Worm (Caenorhabditis elegans) whole organism, L4 larva: Measurements from ENCODE around the gene srbc-39.

Source experiments
- R02D3.7 ChIP-seq: fragments of 150-350 bp; sonication (generic microtip); optimal IDR thresholded peaks from 3 replicates; lab custom pipeline; 2014; ENCODE audit warnings: missing biosample characterization, missing genetic modification characterization
- T26A8.4 ChIP-seq: fragments of 200-800 bp; sonication (Bioruptor generic); IDR thresholded peaks from 2 replicates; pipeline ENCODE4 v1.3.6; 2022; ENCODE audit warnings: missing genetic modification characterization, missing compliant biosample characterization
- Y5F2A.4 ChIP-seq: fragments of 200-800 bp; sonication (Bioruptor generic); optimal IDR thresholded peaks from 2 replicates; lab custom pipeline; 2018; ENCODE audit warnings: mild to moderate bottlenecking, missing genetic modification characterization, missing compliant biosample characterization
- Y75B8A.6 ChIP-seq: fragments of 200-800 bp; sonication (Bioruptor generic); IDR thresholded peaks from 2 replicates; pipeline ENCODE4 v1.3.6; 2022; ENCODE audit warnings: missing genetic modification reagents, missing genetic modification characterization, missing compliant biosample characterization
- ZK546.5 ChIP-seq, 2 experiments: sonication (generic microtip); optimal IDR thresholded peaks; 2 replicates each; lab custom pipeline; 2017; ENCODE audit warnings: missing biosample characterization in 2 of 2, missing genetic modification characterization in 2 of 2
- aha-1 ChIP-seq: fragments of 150-350 bp; peaks from one replicate; lab custom pipeline; 2014; ENCODE audit warnings: missing biosample characterization, missing genetic modification characterization
- aly-2 ChIP-seq: sonication (generic microtip); optimal IDR thresholded peaks from 2 replicates; lab custom pipeline; 2018; ENCODE audit warnings: missing biosample characterization, missing genetic modification characterization
- cey-2 ChIP-seq: sonication (generic microtip); optimal IDR thresholded peaks from 3 replicates; lab custom pipeline; 2017; ENCODE audit warnings: missing genetic modification characterization, mild to moderate bottlenecking, missing compliant biosample characterization, antibody characterized with exemption, borderline replicate concordance; ENCODE audit not compliant: insufficient read depth
- daf-8 ChIP-seq: fragments of 200-800 bp; sonication (Bioruptor generic); IDR thresholded peaks from 2 replicates; pipeline ENCODE4 v1.3.6; 2022; ENCODE audit warnings: missing genetic modification characterization, missing compliant biosample characterization
- dmd-6 ChIP-seq: fragments of 200-800 bp; sonication (Bioruptor generic); IDR thresholded peaks from 2 replicates; pipeline ENCODE4 v1.3.6; 2022; ENCODE audit warnings: missing genetic modification reagents, missing genetic modification characterization, missing compliant biosample characterization
- dmd-8 ChIP-seq: fragments of 200-800 bp; sonication (Bioruptor generic); IDR thresholded peaks from 2 replicates; pipeline ENCODE4 v1.3.6; 2022; ENCODE audit warnings: missing genetic modification characterization, missing compliant biosample characterization
- dpl-1 ChIP-seq: fragments of 150-350 bp; optimal IDR thresholded peaks from 2 replicates; lab custom pipeline; 2014; ENCODE audit warnings: missing biosample characterization, missing genetic modification reagents, missing genetic modification characterization
- fkh-10 ChIP-seq: fragments of 150-350 bp; optimal IDR thresholded peaks from 2 replicates; lab custom pipeline; 2014; ENCODE audit warnings: missing biosample characterization, missing genetic modification reagents, missing genetic modification characterization
- gei-8 ChIP-seq: fragments of 200-800 bp; sonication (Bioruptor generic); optimal IDR thresholded peaks from 2 replicates; lab custom pipeline; 2018; ENCODE audit warnings: mild to moderate bottlenecking, missing genetic modification characterization, missing compliant biosample characterization
- hif-1 ChIP-seq, 2 experiments: sonication (generic microtip); optimal IDR thresholded peaks; 2 replicates each; lab custom pipeline; 2016 to 2017; ENCODE audit warnings: missing compliant biosample characterization in 2 of 2, missing genetic modification characterization in 2 of 2, missing genetic modification reagents in 2 of 2, missing genotype in 2 of 2, mild to moderate bottlenecking in 1 of 2
- hlh-30 ChIP-seq: sonication (generic microtip); optimal IDR thresholded peaks from 2 replicates; lab custom pipeline; 2017; ENCODE audit warnings: antibody characterized with exemption, mild to moderate bottlenecking, missing genetic modification characterization, missing compliant biosample characterization; ENCODE audit not compliant: insufficient read depth
- hmg-1.1 ChIP-seq: fragments of 200-800 bp; sonication (Bioruptor generic); IDR thresholded peaks from 2 replicates; pipeline ENCODE4 v1.3.6; 2022; ENCODE audit warnings: missing genetic modification reagents, missing genetic modification characterization, missing compliant biosample characterization
- jun-1 ChIP-seq: fragments of 150-350 bp; optimal IDR thresholded peaks from 2 replicates; lab custom pipeline; 2014; ENCODE audit warnings: missing biosample characterization, missing genetic modification reagents, missing genetic modification characterization
- lin-15B ChIP-seq: fragments of 150-350 bp; sonication (generic microtip); optimal IDR thresholded peaks from 3 replicates; lab custom pipeline; 2014; ENCODE audit warnings: missing biosample characterization, missing genetic modification characterization
- lin-38 ChIP-seq: fragments of 200-800 bp; sonication (Bioruptor generic); IDR thresholded peaks from 2 replicates; pipeline ENCODE4 v1.3.6; 2022; ENCODE audit warnings: missing genetic modification reagents, missing genetic modification characterization, missing compliant biosample characterization
- mdl-1 ChIP-seq, 2 experiments: fragments of 150-350 bp in 1 of 2; sonication (generic microtip) in 1 of 2; optimal IDR thresholded peaks; 2 replicates each; lab custom pipeline; 2014 to 2017; ENCODE audit warnings: missing biosample characterization in 2 of 2, missing genetic modification characterization in 2 of 2
- mdt-29 ChIP-seq: fragments of 200-800 bp; sonication (Bioruptor generic); IDR thresholded peaks from 2 replicates; pipeline ENCODE4 v1.3.6; 2022; ENCODE audit warnings: missing genetic modification reagents, missing genetic modification characterization, missing compliant biosample characterization
- mxl-2 ChIP-seq: fragments of 200-800 bp; sonication (Bioruptor generic); conservative IDR thresholded peaks from 2 replicates; pipeline ENCODE4 v1.3.6; 2022; ENCODE audit warnings: missing genetic modification reagents, missing genetic modification characterization, missing compliant biosample characterization
- nhr-102 ChIP-seq: sonication (generic microtip); optimal IDR thresholded peaks from 2 replicates; lab custom pipeline; 2016; ENCODE audit warnings: mild to moderate bottlenecking, missing genetic modification characterization, moderate library complexity, missing compliant biosample characterization
- nhr-111 ChIP-seq: fragments of 200-800 bp; sonication (Bioruptor generic); optimal IDR thresholded peaks from 2 replicates; lab custom pipeline; 2018; ENCODE audit warnings: mild to moderate bottlenecking, missing genetic modification characterization, missing compliant biosample characterization
- nhr-28 ChIP-seq: fragments of 150-350 bp; optimal IDR thresholded peaks from 2 replicates; lab custom pipeline; 2014; ENCODE audit warnings: missing biosample characterization, missing genetic modification characterization
- nhr-41 ChIP-seq: fragments of 200-800 bp; sonication (Bioruptor generic); IDR thresholded peaks from 2 replicates; pipeline ENCODE4 v1.3.6; 2022; ENCODE audit warnings: missing genetic modification reagents, missing genetic modification characterization, missing compliant biosample characterization
- nhr-42 ChIP-seq: fragments of 200-800 bp; sonication (Bioruptor generic); IDR thresholded peaks from 2 replicates; pipeline ENCODE4 v1.3.6; 2022; ENCODE audit warnings: missing genetic modification characterization, missing compliant biosample characterization
- nhr-77 ChIP-seq: fragments of 150-350 bp; optimal IDR thresholded peaks from 2 replicates; lab custom pipeline; 2014; ENCODE audit warnings: missing biosample characterization, missing genetic modification characterization
- pha-4 ChIP-seq, 2 experiments: fragments of 150-350 bp in 1 of 2; fragments of 200-800 bp in 1 of 2; sonication (Bioruptor generic) in 1 of 2; IDR thresholded peaks in 1 of 2; optimal IDR thresholded peaks in 1 of 2; 2 replicates each; pipeline versions ENCODE4 v1.3.6 to Lab custom; 2014 to 2022; ENCODE audit warnings: missing genetic modification characterization in 2 of 2, missing genetic modification reagents in 2 of 2, missing biosample characterization in 1 of 2, missing compliant biosample characterization in 1 of 2
- php-3 ChIP-seq: fragments of 200-800 bp; sonication (Bioruptor generic); IDR thresholded peaks from 2 replicates; pipeline ENCODE4 v1.3.6; 2022; ENCODE audit warnings: missing genetic modification reagents, missing genetic modification characterization, missing compliant biosample characterization
- set-16 ChIP-seq: fragments of 200-800 bp; sonication (Bioruptor generic); IDR thresholded peaks from 2 replicates; pipeline ENCODE4 v1.3.6; 2022; ENCODE audit warnings: missing genetic modification reagents, missing genetic modification characterization, missing compliant biosample characterization
- snpc-4 ChIP-seq: fragments of 150-350 bp; optimal IDR thresholded peaks from 2 replicates; lab custom pipeline; 2014; ENCODE audit warnings: missing biosample characterization, missing genetic modification characterization
- tra-1 ChIP-seq: fragments of 200-800 bp; sonication (Bioruptor generic); IDR thresholded peaks from 2 replicates; pipeline ENCODE4 v1.3.6; 2022; ENCODE audit warnings: missing genetic modification reagents, missing genetic modification characterization, missing compliant biosample characterization
- ztf-7 ChIP-seq: fragments of 150-350 bp; optimal IDR thresholded peaks from 2 replicates; lab custom pipeline; 2014; ENCODE audit warnings: missing biosample characterization, missing genetic modification characterization

srbc-39 gene

DNA sequence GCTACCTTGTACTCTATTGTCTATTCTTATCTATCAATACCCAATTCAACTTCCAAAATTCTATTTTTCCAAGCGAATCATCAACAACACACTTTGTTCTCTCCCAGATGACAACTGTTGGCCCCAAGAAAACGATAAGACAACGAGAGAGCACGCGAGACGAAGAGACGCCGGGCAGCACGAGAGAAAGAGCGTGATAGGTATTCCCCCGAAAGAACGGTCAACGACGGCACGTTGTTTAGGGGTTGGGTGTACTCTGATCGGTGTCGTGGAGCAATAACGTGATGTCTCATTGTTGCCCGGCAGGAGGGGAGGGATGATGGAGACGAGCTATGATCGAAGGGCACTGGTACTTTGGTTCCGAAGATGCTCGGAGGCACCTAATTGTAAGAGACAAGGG is 22.4 kb downstream of the srbc-39 start (continued):
- TF ChIP-seq hif-1 (tag; optimal IDR thresholded peaks at IDR 0.05; lab: Kevin White, UChicago) (peak; percentile 63 to 88), hmg-1.1 (GFP tag; lab: Robert Waterston, UW) (peak; percentile 71), T26A8.4 (peak; percentile 89), mxl-2 (GFP tag; lab: Robert Waterston, UW) (peak; percentile 73), nhr-77 (tag; lab: Kevin White, UChicago) (peak; percentile 83), hlh-30 (tag; lab: Kevin White, UChicago) (peak; percentile 98), lin-15B (tag; lab: Kevin White, UChicago) (no peak), jun-1 (tag; lab: Kevin White, UChicago) (peak; percentile 64), dmd-8 (GFP tag; lab: Robert Waterston, UW) (no peak), dpl-1 (GFP tag; lab: Kevin White, UChicago) (peak; percentile 2), daf-8 (GFP tag; lab: Robert Waterston, UW) (no peak), aly-2 (tag; lab: Kevin White, UChicago) (no peak), nhr-42 (GFP tag; lab: Robert Waterston, UW) (peak; percentile 68), fkh-10 (GFP tag; lab: Kevin White, UChicago) (no peak), mdt-29 (GFP tag; lab: Robert Waterston, UW) (peak; percentile 98)

DNA sequence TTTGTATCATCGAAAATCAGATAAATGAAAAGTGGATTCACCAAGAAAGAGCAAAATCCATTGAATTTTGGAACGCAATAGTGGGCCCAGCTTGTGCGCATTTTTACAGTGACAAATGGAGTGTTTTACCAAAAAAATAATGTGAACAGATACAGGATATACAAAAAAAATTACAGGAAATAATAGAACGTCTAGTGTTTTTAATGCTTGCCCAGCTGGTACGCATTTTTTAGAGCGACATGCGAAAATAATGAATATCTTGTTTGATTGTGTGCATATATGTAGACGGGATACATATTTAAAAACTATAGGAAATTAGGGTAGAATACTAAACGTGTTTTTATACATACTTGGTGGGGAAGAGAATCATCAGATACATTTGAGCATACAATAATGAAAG is 27.3 kb downstream of the srbc-39 start, which contains the start of gene srj-25:
Gene srj-25 (minus strand): TSS at position 101 of the 400 bp plus-strand sequence.
- TF ChIP-seq lin-38 (GFP tag; lab: Robert Waterston, UW) (no peak), fkh-10 (GFP tag; lab: Kevin White, UChicago) (no peak), mdl-1 (tag; optimal IDR thresholded peaks at IDR 0.05; lab: Kevin White, UChicago) (no peak), pha-4 (GFP tag; IDR thresholded peaks at IDR 0.05; lab: Robert Waterston, UW) (no peak), pha-4 (tag; optimal IDR thresholded peaks at IDR 0.05; lab: Kevin White, UChicago) (no peak), gei-8 (GFP tag; lab: Kevin White, UChicago) (no peak), tra-1 (no peak), mdt-29 (GFP tag; lab: Robert Waterston, UW) (no peak), aha-1 (tag; lab: Kevin White, UChicago) (no peak), hlh-30 (tag; lab: Kevin White, UChicago) (no peak), nhr-41 (GFP tag; lab: Robert Waterston, UW) (no peak), nhr-77 (tag; lab: Kevin White, UChicago) (no peak), snpc-4 (no peak), php-3 (no peak), nhr-102 (tag; lab: Kevin White, UChicago) (no peak)

DNA sequence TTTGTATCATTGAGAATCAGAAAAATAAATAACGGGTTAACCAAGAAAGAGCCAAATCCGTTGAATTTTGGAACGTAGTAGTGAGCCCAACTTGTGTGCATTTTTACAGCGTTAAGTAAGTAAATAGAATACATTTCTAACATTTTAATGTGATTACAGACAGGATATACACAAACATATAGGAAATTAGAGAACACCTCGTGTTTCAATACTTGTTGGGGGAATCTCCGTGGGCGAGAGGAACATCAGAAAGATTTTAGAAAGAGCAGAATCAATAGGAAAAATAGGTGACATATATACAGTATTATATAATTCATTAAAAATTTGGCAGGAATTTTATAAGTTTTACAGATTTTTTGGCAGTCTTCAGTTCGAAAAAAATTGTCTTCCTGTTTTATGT is 29.9 kb downstream of the srbc-39 start, which contains the start of gene srj-24:
Gene srj-24 (minus strand): TSS at position 101 of the 400 bp plus-strand sequence.
- TF ChIP-seq nhr-28 (tag; lab: Kevin White, UChicago) (no peak), nhr-111 (GFP tag; lab: Kevin White, UChicago) (no peak), mxl-2 (GFP tag; lab: Robert Waterston, UW) (no peak), set-16 (GFP tag; lab: Robert Waterston, UW) (no peak), php-3 (no peak), dmd-6 (GFP tag; lab: Robert Waterston, UW) (no peak), cey-2 (tag; lab: Kevin White, UChicago) (no peak), ztf-7 (tag; lab: Kevin White, UChicago) (no peak), Y75B8A.6 (no peak), Y5F2A.4 (no peak), R02D3.7 (tag; lab: Kevin White, UChicago) (no peak), ZK546.5 (tag; optimal IDR thresholded peaks at IDR 0.05; lab: Kevin White, UChicago) (no peak)
